In genomic region chrX:8863133-8863553, dm6 we compare ENCODE assay signal across 2 fruit fly cellular contexts.
TF ChIP-seq lines count a peak whose summit lies in the region.

No protein-coding gene starts in this region.

- TF ChIP-seq CTCF in whole organism, embryonic (GFP tag; optimal IDR thresholded peaks at IDR 0.05; lab: Kevin White, UChicago), result no peak

TF ChIP-seq in whole organism, embryonic, 481 proteins besides CTCF, POLR2A, EP300 and RAD21 (continues in another document):
- TF ChIP-seq CG11560 (tag; IDR thresholded peaks at IDR 0.05; lab: Robert Waterston, UW) (no peak), Opbp (GFP tag; IDR thresholded peaks at IDR 0.05; lab: Robert Waterston, UW; ENCODE audit: partially characterized antibody) (no peak), CG1602 (GFP tag; optimal IDR thresholded peaks at IDR 0.05; lab: Kevin White, UChicago) (no peak), dmrt99B (tag; optimal IDR thresholded peaks at IDR 0.05; lab: Kevin White, UChicago) (no peak), CG17361 (GFP tag; IDR thresholded peaks at IDR 0.05; lab: Robert Waterston, UW) (no peak), CG4360 (GFP tag; IDR thresholded peaks at IDR 0.05; lab: Robert Waterston, UW) (peak; percentile 72), bbx (GFP tag; IDR thresholded peaks at IDR 0.05; lab: Robert Waterston, UW; ENCODE audit: partially characterized antibody) (0 out of 2 replicates have a peak, but pooled peaks have one; percentile 37), CG6272 (GFP tag; IDR thresholded peaks at IDR 0.05; lab: Robert Waterston, UW) (no peak), pum (GFP tag; optimal IDR thresholded peaks at IDR 0.05; lab: Kevin White, UChicago) (no peak), row (GFP tag; IDR thresholded peaks at IDR 0.05; lab: Robert Waterston, UW) (no peak), bigmax (GFP tag; optimal IDR thresholded peaks at IDR 0.05; lab: Kevin White, UChicago) (no peak), Mad (GFP tag; optimal IDR thresholded peaks at IDR 0.05; lab: Kevin White, UChicago) (no peak), CG31224 (GFP tag; IDR thresholded peaks at IDR 0.05; lab: Robert Waterston, UW) (no peak), ro (GFP tag; IDR thresholded peaks at IDR 0.05; lab: Robert Waterston, UW) (no peak), CG30403 (GFP tag; optimal IDR thresholded peaks at IDR 0.05; lab: Kevin White, UChicago) (no peak), CG7271 (tag; optimal IDR thresholded peaks at IDR 0.05; lab: Kevin White, UChicago) (no peak), pzg (GFP tag; optimal IDR thresholded peaks at IDR 0.05; lab: Kevin White, UChicago) (no peak), Sry-δ (GFP tag; optimal IDR thresholded peaks at IDR 0.05; lab: Kevin White, UChicago) (no peak), sd (tag; optimal IDR thresholded peaks at IDR 0.05; lab: Kevin White, UChicago) (peak; percentile 92), CG30431 (GFP tag; optimal IDR thresholded peaks at IDR 0.05; lab: Kevin White, UChicago) (no peak), CG12769 (tag; optimal IDR thresholded peaks at IDR 0.05; lab: Kevin White, UChicago) (peak; percentile 14), Ets97D (GFP tag; optimal IDR thresholded peaks at IDR 0.05; lab: Kevin White, UChicago) (no peak), Bteb2 (GFP tag; optimal IDR thresholded peaks at IDR 0.05; lab: Kevin White, UChicago) (no peak), CG34422 (GFP tag; IDR thresholded peaks at IDR 0.05; lab: Robert Waterston, UW) (no peak), CG7556 (GFP tag; optimal IDR thresholded peaks at IDR 0.05; lab: Kevin White, UChicago) (no peak), klu (GFP tag; IDR thresholded peaks at IDR 0.05; lab: Robert Waterston, UW) (no peak), Hand (GFP tag; optimal IDR thresholded peaks at IDR 0.05; lab: Kevin White, UChicago) (no peak), CG34224 (GFP tag; IDR thresholded peaks at IDR 0.05; lab: Robert Waterston, UW; ENCODE audit: partially characterized antibody) (no peak), CoRest (tag; optimal IDR thresholded peaks at IDR 0.05; lab: Kevin White, UChicago) (no peak), E2f2 (GFP tag; IDR thresholded peaks at IDR 0.05; lab: Robert Waterston, UW) (0 out of 2 replicates have a peak, but pooled peaks have one; percentile 22), hb (GFP tag; IDR thresholded peaks at IDR 0.05; lab: Robert Waterston, UW; ENCODE audit: partially characterized antibody) (peak; percentile 41; the same call in 1 of the 3 replicates), HLHmδ (GFP tag; optimal IDR thresholded peaks at IDR 0.05; lab: Kevin White, UChicago) (no peak), CG8765 (GFP tag; IDR thresholded peaks at IDR 0.05; lab: Robert Waterston, UW) (no peak), Aef1 (GFP tag; IDR thresholded peaks at IDR 0.05; lab: Robert Waterston, UW) (no peak), Usf (GFP tag; optimal IDR thresholded peaks at IDR 0.05; lab: Kevin White, UChicago) (no peak), kah (GFP tag; optimal IDR thresholded peaks at IDR 0.05; lab: Kevin White, UChicago) (no peak), Pdp1 (GFP tag; optimal IDR thresholded peaks at IDR 0.05; lab: Kevin White, UChicago) (no peak), kay (GFP tag; optimal IDR thresholded peaks at IDR 0.05; lab: Kevin White, UChicago) (no peak), Med (GFP tag; lab: Kevin White, UChicago) (peak; percentile 79), BEAF-32 (GFP tag; optimal IDR thresholded peaks at IDR 0.05; lab: Kevin White, UChicago) (no peak), Dad (GFP tag; optimal IDR thresholded peaks at IDR 0.05; lab: Kevin White, UChicago) (no peak), trem (tag; optimal IDR thresholded peaks at IDR 0.05; lab: Kevin White, UChicago) (no peak), Side (GFP tag; optimal IDR thresholded peaks at IDR 0.05; lab: Kevin White, UChicago) (no peak), CG10147 (GFP tag; optimal IDR thresholded peaks at IDR 0.05; lab: Kevin White, UChicago) (no peak), pros (GFP tag; optimal IDR thresholded peaks at IDR 0.05; lab: Kevin White, UChicago) (peak; percentile 9), h (optimal IDR thresholded peaks at IDR 0.05; lab: Kevin White, UChicago) (no peak), Xbp1 (GFP tag; optimal IDR thresholded peaks at IDR 0.05; lab: Kevin White, UChicago) (no peak), Ets65A (GFP tag; lab: Kevin White, UChicago) (no peak)

TF ChIP-seq in whole organism, wandering third instar larva, 38 proteins besides CTCF, POLR2A, EP300 and RAD21:
- TF ChIP-seq Dif (GFP tag; optimal IDR thresholded peaks at IDR 0.05; lab: Kevin White, UChicago; ENCODE audit: partially characterized antibody) (no peak), CG9705 (GFP tag; optimal IDR thresholded peaks at IDR 0.05; lab: Kevin White, UChicago) (no peak), woc (GFP tag; optimal IDR thresholded peaks at IDR 0.05; lab: Kevin White, UChicago) (peak; percentile 95), Vsx2 (GFP tag; optimal IDR thresholded peaks at IDR 0.05; lab: Kevin White, UChicago; ENCODE audit: partially characterized antibody) (peak; percentile 8), Rel (GFP tag; optimal IDR thresholded peaks at IDR 0.05; lab: Kevin White, UChicago) (no peak), Rel (tag; optimal IDR thresholded peaks at IDR 0.05; lab: Kevin White, UChicago) (no peak)
